Worm (Caenorhabditis elegans): ENCODE results near the gene irld-48.

- TF ChIP-seq ceh-16 (tag; optimal IDR thresholded peaks at IDR 0.05) (no peak), ama-1 (optimal IDR thresholded peaks at IDR 0.05) (no peak), aly-2 (tag; optimal IDR thresholded peaks at IDR 0.05) (no peak), C34F6.9 (tag; optimal IDR thresholded peaks at IDR 0.05) (no peak), zag-1 (tag; optimal IDR thresholded peaks at IDR 0.05) (no peak), elt-3 (tag; optimal IDR thresholded peaks at IDR 0.05) (no peak), lsy-2 (tag; optimal IDR thresholded peaks at IDR 0.05) (no peak), skn-1 (tag; optimal IDR thresholded peaks at IDR 0.05) (no peak), nhr-12 (tag; optimal IDR thresholded peaks at IDR 0.05) (no peak)
Observed at ce11 chrII:2990089-2990488, 34.2 kb downstream of the irld-48 start.
